Worm (Caenorhabditis elegans): ENCODE measurements around the gene F13B6.3.

ce11 chrIV:7428347-7428746 is 37.4 kb downstream of the F13B6.3 start:
- TF ChIP-seq T26A5.8 (tag; optimal IDR thresholded peaks at IDR 0.05) (no peak), athp-1 (tag; optimal IDR thresholded peaks at IDR 0.05) (no peak), unc-62 (GFP tag; optimal IDR thresholded peaks at IDR 0.05) (no peak), die-1 (tag; optimal IDR thresholded peaks at IDR 0.05) (no peak), pha-4 (tag; optimal IDR thresholded peaks at IDR 0.05) (no peak), Y53G8AR.9 (GFP tag; conservative IDR thresholded peaks at IDR 0.05) (no peak), let-607 (tag; optimal IDR thresholded peaks at IDR 0.05) (no peak)

Measured in whole organism, young adult.